Fruit fly (Drosophila melanogaster): ENCODE data around the gene CG15047.

CG15047 gene

dm6 chrX:18506639-18507528 is 21.6 kb upstream of the CG15047 start:
- TF ChIP-seq dsf (GFP tag; optimal IDR thresholded peaks at IDR 0.05; ENCODE audit: borderline replicate concordance): no peak
- TF ChIP-seq Myc (optimal IDR thresholded peaks at IDR 0.05): peak; percentile 45
- peak; percentile 11 for TF ChIP-seq sage (GFP tag; optimal IDR thresholded peaks at IDR 0.05)
- TF ChIP-seq OdsH (GFP tag; optimal IDR thresholded peaks at IDR 0.05): peak; percentile 46
- TF ChIP-seq Mio (GFP tag; optimal IDR thresholded peaks at IDR 0.05): no peak
- TF ChIP-seq lola (GFP tag; optimal IDR thresholded peaks at IDR 0.05): no peak
- TF ChIP-seq HLH106 (tag; optimal IDR thresholded peaks at IDR 0.05): peak; percentile 17
- TF ChIP-seq Jra (GFP tag; optimal IDR thresholded peaks at IDR 0.05): peak; percentile 3
- TF ChIP-seq Dfd (GFP tag; optimal IDR thresholded peaks at IDR 0.05): no peak
- TF ChIP-seq Sp1 (GFP tag; optimal IDR thresholded peaks at IDR 0.05): peak; percentile 26
- TF ChIP-seq h (GFP tag; optimal IDR thresholded peaks at IDR 0.05): peak; percentile 64
- TF ChIP-seq Hr78 (GFP tag; optimal IDR thresholded peaks at IDR 0.05): no peak
- TF ChIP-seq ey (GFP tag; optimal IDR thresholded peaks at IDR 0.05): peak; percentile 48
- TF ChIP-seq tai (GFP tag; optimal IDR thresholded peaks at IDR 0.05): no peak
- peak; percentile 74 for TF ChIP-seq fru (GFP tag; optimal IDR thresholded peaks at IDR 0.05)
- TF ChIP-seq jim (GFP tag; optimal IDR thresholded peaks at IDR 0.05): no peak
- peak in 1 of 2 experiments; percentile 80 for TF ChIP-seq foxo (GFP tag; optimal IDR thresholded peaks at IDR 0.05)
- no peak for TF ChIP-seq Rel (GFP tag; optimal IDR thresholded peaks at IDR 0.05)
- TF ChIP-seq Rel (tag; optimal IDR thresholded peaks at IDR 0.05): no peak
- TF ChIP-seq br (GFP tag; optimal IDR thresholded peaks at IDR 0.05): peak; percentile 56
- peak; percentile 64 for TF ChIP-seq rgr (GFP tag; optimal IDR thresholded peaks at IDR 0.05)
- TF ChIP-seq CG32264 (GFP tag; optimal IDR thresholded peaks at IDR 0.05): no peak
- TF ChIP-seq Vsx2 (GFP tag; optimal IDR thresholded peaks at IDR 0.05; ENCODE audit: partially characterized antibody): no peak
- no peak for TF ChIP-seq usp (GFP tag; optimal IDR thresholded peaks at IDR 0.05)
- peak; percentile 52 for TF ChIP-seq sv (GFP tag; optimal IDR thresholded peaks at IDR 0.05)
- peak; percentile 56 for TF ChIP-seq Hnf4 (GFP tag; optimal IDR thresholded peaks at IDR 0.05)
- no peak for TF ChIP-seq Dif (GFP tag; optimal IDR thresholded peaks at IDR 0.05; ENCODE audit: partially characterized antibody)
- TF ChIP-seq psq (GFP tag; optimal IDR thresholded peaks at IDR 0.05): peak; percentile 17

- TF ChIP-seq Hr78 (GFP tag; optimal IDR thresholded peaks at IDR 0.05) (no peak), usp (GFP tag; optimal IDR thresholded peaks at IDR 0.05) (no peak), HLH106 (tag; optimal IDR thresholded peaks at IDR 0.05) (no peak), ey (GFP tag; optimal IDR thresholded peaks at IDR 0.05) (no peak), Dfd (GFP tag; optimal IDR thresholded peaks at IDR 0.05) (no peak), dl (GFP tag; optimal IDR thresholded peaks at IDR 0.05; ENCODE audit: insufficient read depth in 1 of 2, partially characterized antibody in 2 of 2) (no peak), Jra (GFP tag; optimal IDR thresholded peaks at IDR 0.05) (no peak), Abd-B (GFP tag; optimal IDR thresholded peaks at IDR 0.05) (no peak), br (GFP tag; optimal IDR thresholded peaks at IDR 0.05) (no peak), CG9705 (GFP tag; optimal IDR thresholded peaks at IDR 0.05) (no peak)
Observed at dm6 chrX:18508565-18508964, 19.9 kb upstream of the CG15047 start.

dm6 chrX:18509430-18509829 is 19.1 kb upstream of the CG15047 start:
- TF ChIP-seq woc (GFP tag; optimal IDR thresholded peaks at IDR 0.05) (no peak), tai (GFP tag; optimal IDR thresholded peaks at IDR 0.05) (no peak), Sp1 (GFP tag; optimal IDR thresholded peaks at IDR 0.05) (peak; percentile 1), Hr78 (GFP tag; optimal IDR thresholded peaks at IDR 0.05) (no peak)

dm6 chrX:18510884-18511283 is 17.6 kb upstream of the CG15047 start:
- TF ChIP-seq dmrt93B (GFP tag; optimal IDR thresholded peaks at IDR 0.05): no peak
- no peak for TF ChIP-seq OdsH (GFP tag; optimal IDR thresholded peaks at IDR 0.05)
- peak; percentile 30 for TF ChIP-seq Sp1 (GFP tag; optimal IDR thresholded peaks at IDR 0.05)

Data from whole organism, wandering third instar larva.